Worm (Caenorhabditis elegans): Measurements from ENCODE around the gene F11D11.21.

ce11 chrV:18771390-18771789, 21.0 kb upstream of the F11D11.21 start, which contains the start of gene clec-256:
- TF ChIP-seq lin-39 (tag; optimal IDR thresholded peaks at IDR 0.05) (no peak), nhr-23 (tag; optimal IDR thresholded peaks at IDR 0.05) (no peak), mdl-1 (tag; optimal IDR thresholded peaks at IDR 0.05) (no peak), unc-39 (tag; optimal IDR thresholded peaks at IDR 0.05) (no peak), zag-1 (tag; optimal IDR thresholded peaks at IDR 0.05) (no peak), snpc-4 (tag; optimal IDR thresholded peaks at IDR 0.05) (no peak)
